Worm (Caenorhabditis elegans): ENCODE data around the gene fipr-17.
"Not testable (repeated sequence)": the region's sequence is repeated elsewhere in the genome, so short reads cannot be mapped to it uniquely, and the experiment has no call there.

Gene fipr-17

DNA sequence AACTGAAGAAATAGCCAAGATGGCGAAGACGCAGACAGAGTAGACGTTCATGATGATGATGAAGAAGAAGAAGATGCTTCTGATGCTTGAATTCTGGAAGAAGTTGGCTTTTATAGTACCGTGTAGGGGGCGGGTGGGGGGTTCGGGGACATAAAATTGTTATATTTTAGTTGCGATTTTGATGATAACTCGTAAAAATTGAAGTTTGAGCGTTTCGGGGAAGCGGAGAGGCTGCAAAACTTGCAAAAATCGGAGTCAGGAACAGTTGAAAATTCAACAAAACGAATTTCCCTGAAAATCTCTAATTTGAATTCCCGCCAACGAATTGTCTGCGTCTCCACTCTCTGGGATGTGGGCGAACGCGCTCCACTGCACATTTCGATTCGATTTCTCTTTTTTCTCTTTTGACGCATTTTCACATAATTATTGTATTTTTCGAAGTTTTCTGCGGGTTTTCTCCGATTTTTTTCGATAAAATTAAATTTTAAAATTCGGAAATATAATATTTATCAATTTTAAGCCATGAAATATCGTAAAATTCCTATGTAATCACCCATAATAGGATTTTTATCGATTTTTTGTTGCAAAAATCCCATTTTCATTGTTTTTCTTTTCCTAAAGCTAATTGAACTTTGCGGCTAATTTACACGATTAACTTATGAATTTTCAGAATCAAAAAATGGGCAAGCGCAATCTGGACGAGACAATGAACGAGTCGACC is at the start of gene fipr-17, which contains the start of gene Y48A6B.3:
Gene fipr-17 (minus strand): TSS at position 51 of the 721 bp plus-strand sequence.
Gene Y48A6B.3 (plus strand): TSS at position 671 of the 721 bp plus-strand sequence.
- TF ChIP-seq unc-62 (GFP tag; optimal IDR thresholded peaks at IDR 0.05) = no peak

DNA sequence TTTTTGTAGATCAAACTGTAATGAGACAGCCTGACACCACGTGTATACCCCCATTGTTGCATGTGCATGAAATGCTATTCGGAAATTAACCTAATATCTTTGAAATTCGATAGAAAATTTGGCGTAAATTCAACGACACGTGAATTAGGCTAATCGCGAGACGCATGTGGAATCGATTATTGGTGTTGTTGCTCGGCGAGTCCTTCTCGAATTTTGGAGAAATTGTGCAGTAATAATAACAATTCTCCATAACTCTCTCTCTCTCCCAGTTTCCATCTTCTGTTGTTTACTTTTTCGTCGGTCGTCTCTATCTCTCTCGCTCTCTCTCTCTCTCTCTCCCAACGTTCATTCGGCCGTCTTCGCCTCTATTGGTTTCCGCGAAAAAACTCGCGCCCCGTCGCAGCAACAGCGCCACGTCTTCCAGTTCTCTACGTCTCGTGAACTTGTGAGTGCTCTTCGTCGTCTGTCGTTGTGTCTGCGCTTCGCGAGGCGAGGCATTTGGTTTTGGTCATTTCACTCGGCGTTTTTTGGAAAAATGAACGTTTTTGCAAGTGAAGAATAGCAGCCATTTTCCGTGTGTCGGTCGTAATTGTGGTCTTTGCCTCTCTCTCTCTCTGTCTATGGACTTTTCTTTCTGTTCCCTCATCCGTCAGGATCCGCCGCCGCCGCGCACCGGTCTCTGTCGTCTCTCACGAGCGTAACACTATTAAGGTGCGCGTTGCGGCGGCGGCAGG is 47.3 kb upstream of the fipr-17 start:
- no peak for TF ChIP-seq unc-62 (GFP tag; optimal IDR thresholded peaks at IDR 0.05)

DNA sequence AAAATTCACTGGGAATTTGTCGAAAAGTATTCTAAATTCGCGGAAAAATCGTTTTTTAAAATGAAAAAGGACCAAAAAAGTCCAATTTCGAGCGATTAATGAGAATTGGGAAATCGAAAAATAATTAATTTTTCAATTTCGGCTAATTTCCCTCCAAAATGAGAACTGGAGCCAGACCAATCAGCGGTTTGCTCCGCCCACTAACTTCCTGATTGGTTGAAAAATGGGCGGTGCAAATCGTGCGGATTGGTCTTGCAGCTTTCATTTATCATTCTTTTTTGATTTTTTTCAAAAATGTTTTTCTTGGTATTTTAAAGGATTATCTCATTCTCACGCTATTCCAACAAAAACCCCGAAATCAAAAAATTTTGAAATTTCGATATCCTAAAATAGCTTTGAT is 46.6 kb upstream of the fipr-17 start:
- no peak for TF ChIP-seq unc-62 (GFP tag; optimal IDR thresholded peaks at IDR 0.05)

DNA sequence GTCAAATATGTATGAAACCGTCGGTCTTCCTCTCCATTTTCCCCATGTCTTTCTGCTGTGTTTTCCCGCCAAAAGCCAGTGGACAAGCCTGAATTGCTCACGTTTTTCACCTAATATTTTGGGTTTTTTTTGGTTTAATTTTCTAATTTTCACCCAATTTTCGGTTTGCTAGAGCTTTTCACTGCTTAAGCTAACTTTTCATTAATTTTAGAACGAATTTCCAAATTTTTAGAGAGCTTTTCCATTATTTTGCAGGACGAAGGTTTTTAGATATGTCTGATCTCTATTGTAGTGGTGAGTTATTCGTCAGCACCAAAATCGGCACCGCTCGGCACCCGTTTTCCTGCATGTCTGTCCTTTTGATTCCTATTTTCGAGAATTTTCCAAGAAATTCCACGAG is 46.2 kb upstream of the fipr-17 start:
- no peak for TF ChIP-seq unc-62 (GFP tag; optimal IDR thresholded peaks at IDR 0.05)

DNA sequence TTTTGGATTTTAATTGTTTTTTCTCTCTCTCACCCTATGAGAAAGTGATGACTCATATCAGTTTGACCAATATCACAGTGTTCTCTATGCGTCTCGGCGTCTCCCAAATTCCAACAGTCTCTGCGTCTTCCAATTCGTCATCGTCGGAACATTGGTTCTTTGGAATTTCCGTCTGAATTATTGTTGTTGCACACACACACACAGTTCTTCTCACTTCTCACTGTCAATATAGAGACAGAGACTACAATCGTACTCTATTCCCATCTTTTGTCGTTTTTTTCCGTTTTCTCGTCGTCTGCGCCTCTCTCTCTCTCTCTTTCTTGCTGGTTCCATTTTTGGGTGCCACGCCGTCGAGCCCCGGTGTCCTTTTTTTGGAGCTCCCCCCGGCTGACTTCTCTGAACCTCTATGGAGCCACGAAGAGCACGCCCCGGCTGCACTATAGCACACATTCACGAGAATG is 43.3 kb upstream of the fipr-17 start:
- no peak for TF ChIP-seq unc-62 (GFP tag; optimal IDR thresholded peaks at IDR 0.05)

DNA sequence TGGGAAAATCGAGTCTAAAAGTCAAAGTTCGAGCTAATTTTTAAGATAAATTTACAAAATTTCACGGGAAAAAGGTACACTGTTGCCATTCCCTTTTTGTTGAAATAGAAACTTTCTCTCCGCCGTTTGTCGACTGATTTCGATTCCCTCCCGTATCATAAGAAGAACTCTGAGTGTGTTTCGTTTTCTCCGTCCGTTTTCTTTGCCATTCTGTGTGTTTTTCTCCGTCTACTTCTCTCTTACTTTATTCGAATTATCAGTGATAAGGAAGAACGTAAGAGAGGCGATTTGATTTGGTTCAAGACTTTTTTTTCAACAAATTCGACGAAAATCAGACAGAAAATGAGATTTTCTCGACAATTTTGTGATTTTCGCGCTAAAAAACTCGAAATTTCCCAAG is 39.1 kb upstream of the fipr-17 start:
- no peak for TF ChIP-seq unc-62 (GFP tag; optimal IDR thresholded peaks at IDR 0.05)

DNA sequence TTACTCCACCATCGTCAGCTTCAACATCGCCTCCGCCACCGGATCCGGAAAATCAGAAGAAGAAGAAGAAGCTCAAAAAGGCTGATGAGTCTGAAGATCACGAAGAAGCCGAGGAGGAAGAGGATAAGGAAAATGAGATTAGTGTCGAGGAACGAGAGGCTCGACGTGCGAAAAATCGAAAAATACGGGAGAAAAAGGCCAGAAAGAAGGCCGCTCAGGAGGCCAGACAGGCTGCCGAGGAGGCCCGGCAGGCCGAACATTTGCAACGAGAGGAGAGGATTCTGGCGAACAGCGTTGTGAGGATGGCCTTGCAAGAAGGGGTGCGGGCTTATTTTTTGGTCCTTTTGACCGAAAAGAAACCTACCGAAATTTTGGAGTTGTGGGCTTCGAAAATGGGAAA is 37.8 kb upstream of the fipr-17 start:
- no peak for TF ChIP-seq unc-62 (GFP tag; optimal IDR thresholded peaks at IDR 0.05)

DNA sequence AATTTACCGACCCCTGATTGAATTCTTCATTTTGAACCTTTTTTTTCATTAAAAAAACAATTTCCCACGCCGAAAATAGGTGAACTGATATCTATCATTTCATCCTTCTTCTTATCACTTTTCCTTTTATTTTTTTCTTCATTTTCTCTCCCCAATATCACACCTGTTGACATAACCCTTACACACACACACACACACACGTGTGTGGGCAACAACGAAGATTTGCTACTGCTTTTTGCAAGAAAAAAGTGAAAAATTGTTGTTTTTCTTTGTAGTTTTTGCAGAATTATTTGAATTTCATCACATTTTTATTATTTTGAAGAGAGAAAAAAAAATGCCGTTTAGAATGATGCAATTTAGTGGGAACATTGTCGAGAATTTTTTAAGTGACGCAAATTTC is 33.2 kb upstream of the fipr-17 start:
- TF ChIP-seq unc-62 (GFP tag; optimal IDR thresholded peaks at IDR 0.05) = no peak

DNA sequence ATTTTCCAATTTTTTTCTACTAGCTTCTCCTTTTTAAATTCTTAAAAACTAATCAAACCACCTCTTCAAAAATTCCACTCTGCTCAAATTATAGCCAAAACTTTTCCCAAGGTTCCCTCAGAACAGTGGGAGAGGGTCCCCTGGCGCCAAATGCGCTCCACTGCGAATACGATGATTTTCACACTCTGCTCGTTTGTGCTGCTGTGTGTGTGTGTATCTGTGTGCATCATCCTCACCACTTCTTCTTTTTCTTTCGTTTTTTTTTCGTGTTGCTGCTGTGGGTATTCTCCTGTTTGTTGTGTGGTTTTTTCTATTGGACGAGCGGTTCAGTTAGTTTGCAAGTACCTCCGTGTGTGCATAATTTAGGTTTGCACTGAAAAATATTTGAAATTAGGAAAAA is 31.8 kb upstream of the fipr-17 start:
- no peak for TF ChIP-seq unc-62 (GFP tag; optimal IDR thresholded peaks at IDR 0.05)

DNA sequence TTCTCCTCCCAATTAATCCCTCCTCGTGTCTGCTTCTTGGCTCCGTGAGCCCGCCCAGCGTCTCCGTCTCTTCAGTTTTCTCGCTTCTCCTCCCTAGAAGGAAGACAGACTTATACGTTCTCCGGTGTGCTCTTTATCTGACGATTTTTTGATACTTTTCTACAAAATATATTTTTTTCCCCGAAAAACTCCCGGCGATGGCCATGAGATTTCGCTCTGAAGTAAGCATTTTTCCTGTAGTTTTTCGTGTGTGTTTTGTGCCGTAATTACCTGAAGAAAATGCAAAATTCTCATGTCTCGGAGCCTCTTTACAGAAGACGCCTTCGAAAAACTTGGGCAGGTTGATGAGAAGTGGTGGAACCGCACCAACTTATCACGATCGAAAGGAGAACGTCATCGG is 29.2 kb upstream of the fipr-17 start, which contains the start of gene spat-2:
Gene spat-2 (plus strand): TSS at position 301 of the 400 bp plus-strand sequence.
- no peak for TF ChIP-seq unc-62 (GFP tag; optimal IDR thresholded peaks at IDR 0.05)

DNA sequence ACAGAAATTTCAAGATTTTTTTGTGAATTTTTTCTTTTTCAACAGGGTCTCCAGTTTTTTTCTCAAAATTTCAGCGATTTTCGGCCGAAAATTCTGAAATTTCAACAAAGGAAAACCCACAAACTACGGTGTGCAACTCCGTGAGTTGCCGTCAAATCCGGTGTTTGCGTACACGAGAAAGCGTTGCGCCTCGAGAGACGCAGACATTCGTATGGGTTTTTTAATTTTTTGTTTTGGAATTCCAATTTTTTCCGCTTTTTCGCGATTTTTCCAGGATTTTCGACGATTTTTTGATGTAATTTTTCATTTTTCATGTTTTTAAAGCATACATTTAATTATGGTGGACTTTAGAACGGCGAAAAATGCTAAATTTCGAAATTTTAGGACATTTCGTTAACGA is 28.7 kb upstream of the fipr-17 start:
- TF ChIP-seq unc-62 (GFP tag; optimal IDR thresholded peaks at IDR 0.05) = no peak

DNA sequence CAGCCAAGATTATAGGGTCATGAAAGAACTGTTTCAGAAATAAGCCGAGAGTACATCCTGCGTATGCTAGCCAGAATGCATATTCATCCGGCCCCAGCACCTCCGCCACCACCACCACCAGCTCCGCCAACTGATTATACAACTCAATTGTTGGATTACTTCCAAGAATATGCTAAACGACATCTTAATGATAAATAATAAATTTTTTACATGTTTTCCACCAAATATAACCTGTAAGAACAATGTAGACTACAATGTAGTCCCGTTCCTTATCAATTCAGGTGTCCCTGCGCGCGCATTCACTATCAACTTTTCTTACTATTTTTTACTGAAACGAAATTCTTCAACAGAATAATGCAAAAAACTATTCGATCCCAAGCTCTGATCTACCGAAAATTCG is 25.5 kb upstream of the fipr-17 start, which contains the start of gene Y48A6B.9:
Gene Y48A6B.9 (plus strand): TSS at position 301 of the 400 bp plus-strand sequence.
- TF ChIP-seq unc-62 (GFP tag; optimal IDR thresholded peaks at IDR 0.05) = no peak

DNA sequence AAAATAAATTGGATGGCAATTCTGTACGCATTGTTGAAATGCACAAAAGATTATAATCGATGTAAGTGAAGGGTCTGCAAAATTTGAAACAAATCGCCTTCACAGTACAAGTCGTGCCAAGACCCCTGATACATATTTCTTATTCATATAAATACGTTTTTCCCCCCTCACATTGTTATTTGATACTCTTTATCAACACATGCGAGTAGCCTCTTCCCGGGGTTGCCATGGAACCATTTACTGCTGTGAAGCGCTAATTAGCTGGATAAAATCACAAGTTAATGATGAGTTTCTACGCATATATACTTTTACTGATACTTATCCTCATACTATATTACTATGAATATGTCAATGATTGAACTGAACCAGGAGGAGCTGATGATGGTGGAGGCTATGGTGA is 23.9 kb upstream of the fipr-17 start, which contains the start of gene Y48A6B.14:
Gene Y48A6B.14 (plus strand): TSS at position 301 of the 400 bp plus-strand sequence.
- TF ChIP-seq unc-62 (GFP tag; optimal IDR thresholded peaks at IDR 0.05) = no peak

DNA sequence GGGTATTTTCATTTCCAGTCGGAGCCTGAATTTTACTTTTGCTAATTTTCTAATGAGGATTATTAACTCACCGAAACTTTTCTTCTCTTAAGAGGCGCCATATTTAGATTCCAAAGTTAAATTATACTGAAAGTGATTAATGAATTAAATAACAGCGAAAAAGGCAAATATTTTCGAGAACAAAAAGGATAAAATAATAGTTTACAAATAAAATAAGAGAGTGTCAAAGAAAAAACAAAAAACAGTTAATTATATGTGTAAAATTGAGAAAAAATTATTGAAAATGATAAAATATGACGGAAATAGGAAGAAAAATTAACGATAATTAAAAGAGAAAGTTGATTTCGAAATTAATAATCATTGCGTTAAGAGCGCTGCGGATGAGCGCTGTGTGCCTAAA is 21.9 kb upstream of the fipr-17 start, which contains the start of gene Y48A6B.8:
Gene Y48A6B.8 (minus strand): TSS at position 101 of the 400 bp plus-strand sequence.
- not testable (repeated sequence) for TF ChIP-seq unc-62 (GFP tag; optimal IDR thresholded peaks at IDR 0.05)

DNA sequence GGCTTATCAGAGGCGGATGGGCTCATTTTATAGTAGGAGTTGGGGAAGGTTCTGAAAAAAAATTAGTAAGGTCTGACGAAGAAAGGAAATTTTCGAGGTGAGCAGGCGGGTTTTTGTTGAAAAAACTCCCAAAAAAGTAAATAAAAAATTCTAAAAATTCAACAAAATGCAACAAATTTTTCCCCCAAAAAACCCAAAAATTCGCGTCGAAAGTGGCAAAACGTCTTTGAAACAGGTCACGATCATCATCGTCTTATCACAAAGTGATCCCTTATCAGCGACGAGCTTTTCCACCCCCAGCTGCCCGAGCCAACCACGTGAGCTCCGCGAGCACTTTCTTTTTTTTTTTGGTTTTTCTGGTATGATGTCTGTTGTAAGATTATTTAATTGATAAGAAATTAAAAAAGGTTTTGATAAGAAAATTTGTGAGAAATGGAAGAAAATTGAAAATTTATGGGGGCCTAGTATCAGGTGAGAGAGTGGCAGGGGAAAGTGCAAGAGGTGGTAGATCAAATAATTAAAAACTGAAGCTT is 19.2 kb upstream of the fipr-17 start, which contains the start of gene Y48A6B.7:
Gene Y48A6B.7 (minus strand): TSS at position 51 of the 533 bp plus-strand sequence.
- TF ChIP-seq unc-62 (GFP tag; optimal IDR thresholded peaks at IDR 0.05) = no peak

DNA sequence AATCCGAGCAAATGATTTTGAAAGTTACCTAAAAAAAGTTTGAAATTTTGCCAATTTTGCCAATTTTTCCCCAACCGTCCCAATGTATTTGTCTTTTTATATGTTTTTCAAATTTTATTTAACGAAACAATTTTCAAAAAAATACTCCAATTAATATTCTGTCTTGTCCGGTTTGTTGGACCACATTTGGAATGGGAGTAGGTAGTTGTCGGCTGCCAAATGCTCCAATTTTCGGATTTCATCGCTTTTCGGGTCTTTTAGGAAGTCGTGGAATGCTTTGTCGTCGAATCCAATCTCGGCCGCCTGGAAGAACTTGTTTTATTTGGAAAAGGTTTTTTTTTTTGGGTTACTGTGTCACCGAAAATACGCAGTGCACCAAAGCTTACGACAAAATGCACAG is 17.7 kb upstream of the fipr-17 start:
- TF ChIP-seq unc-62 (GFP tag; optimal IDR thresholded peaks at IDR 0.05) = no peak

All from whole organism, dauer.